Fruit fly (Drosophila melanogaster) whole organism: ENCODE data around the gene CG14414.

ENCODE experiments used
- CG8478 ChIP-seq: fragments of >200 bp; optimal IDR thresholded peaks from 2 replicates; lab custom pipeline; 2018; ENCODE audit warnings: inconsistent platforms
- Dll ChIP-seq: fragments of >200 bp; optimal IDR thresholded peaks from 2 replicates; lab custom pipeline; 2017
- EcR ChIP-seq, 2 experiments: fragments of >200 bp; optimal IDR thresholded peaks; 2 replicates each; lab custom pipeline; 2017; ENCODE audit warnings: missing biosample characterization in 2 of 2, missing genetic modification characterization in 2 of 2, missing genetic modification reagents in 2 of 2
- pan ChIP-seq: fragments of >200 bp; optimal IDR thresholded peaks from 2 replicates; lab custom pipeline; 2017
- psq ChIP-seq: fragments of >200 bp; optimal IDR thresholded peaks from 2 replicates; lab custom pipeline; 2017
- usp ChIP-seq: fragments of >200 bp; optimal IDR thresholded peaks from 2 replicates; lab custom pipeline; 2017; ENCODE audit warnings: missing biosample characterization, missing genetic modification characterization, mixed read lengths

DNA sequence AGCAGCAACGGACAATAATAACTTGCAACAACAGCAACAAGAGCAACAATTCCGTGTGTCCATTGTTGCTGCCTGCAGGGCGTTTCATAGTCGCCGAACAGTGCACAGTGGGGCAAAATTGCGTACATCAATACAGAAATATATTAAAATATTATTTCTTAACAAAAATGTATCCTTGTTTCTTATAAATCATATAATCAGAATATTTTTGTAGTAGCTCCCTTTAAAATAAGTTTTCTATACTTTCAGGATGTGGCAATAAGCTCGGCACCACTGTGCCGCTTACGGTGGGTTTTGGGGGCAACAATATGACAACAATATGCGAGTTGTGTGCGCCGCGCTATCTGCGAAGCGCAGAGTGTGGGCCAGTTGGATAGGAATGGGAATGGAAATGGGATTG is 31.9 kb downstream of the CG14414 start:
- TF ChIP-seq psq (lab: Kevin White, UChicago) (no peak), CG8478 (no peak), usp (GFP tag; lab: Kevin White, UChicago) (no peak), EcR (GFP tag; optimal IDR thresholded peaks at IDR 0.05; lab: Kevin White, UChicago) (no peak), pan (lab: Kevin White, UChicago) (no peak), Dll (no peak)
